Worm (Caenorhabditis elegans) whole organism, early embryonic: Measurements from ENCODE around the gene F10E9.12.

ENCODE experiments used
- B0310.2 ChIP-seq: sonication (generic microtip); optimal IDR thresholded peaks from 2 replicates; lab custom pipeline; 2016; ENCODE audit warnings: mild to moderate bottlenecking, missing genetic modification characterization, missing compliant biosample characterization
- F13C5.2 ChIP-seq: sonication (generic microtip); optimal IDR thresholded peaks from 2 replicates; lab custom pipeline; 2017; ENCODE audit warnings: mild to moderate bottlenecking, missing genetic modification characterization, inconsistent platforms, missing compliant biosample characterization
- aly-1 ChIP-seq: sonication (generic microtip); optimal IDR thresholded peaks from 2 replicates; lab custom pipeline; 2016; ENCODE audit warnings: missing genetic modification characterization, missing compliant biosample characterization
- ama-1 ChIP-seq: fragments of 150-350 bp; optimal IDR thresholded peaks from 2 replicates; lab custom pipeline; 2014
- ceh-13 ChIP-seq: fragments of 200-800 bp; sonication (Bioruptor generic); optimal IDR thresholded peaks from 2 replicates; lab custom pipeline; 2018; ENCODE audit warnings: mild to moderate bottlenecking, missing genetic modification characterization, missing compliant biosample characterization
- ceh-36 ChIP-seq: sonication (generic microtip); optimal IDR thresholded peaks from 2 replicates; lab custom pipeline; 2016; ENCODE audit warnings: missing genetic modification characterization, inconsistent platforms, missing compliant biosample characterization
- ets-7 ChIP-seq: sonication (generic microtip); optimal IDR thresholded peaks from 2 replicates; lab custom pipeline; 2016; ENCODE audit warnings: missing genotype, missing genetic modification characterization, missing compliant biosample characterization
- flt-1 ChIP-seq: fragments of 200-800 bp; sonication (Bioruptor generic); IDR thresholded peaks from 2 replicates; pipeline ENCODE4 v1.3.6; 2022; ENCODE audit warnings: missing genetic modification characterization, missing compliant biosample characterization
- hmbx-1 ChIP-seq: sonication (generic microtip); optimal IDR thresholded peaks from 2 replicates; lab custom pipeline; 2016; ENCODE audit warnings: mild to moderate bottlenecking, missing genetic modification characterization, missing compliant biosample characterization
- hmg-4 ChIP-seq: fragments of 200-800 bp; sonication (Bioruptor generic); optimal IDR thresholded peaks from 2 replicates; lab custom pipeline; 2018; ENCODE audit warnings: mild to moderate bottlenecking, missing genetic modification characterization, missing compliant biosample characterization
- hnd-1 ChIP-seq: sonication (generic microtip); optimal IDR thresholded peaks from 2 replicates; lab custom pipeline; 2016; ENCODE audit warnings: missing genetic modification characterization, missing compliant biosample characterization
- pes-1 ChIP-seq: fragments of 200-800 bp; sonication (Bioruptor generic); IDR thresholded peaks from 2 replicates; pipeline ENCODE4 v1.3.6; 2022; ENCODE audit warnings: missing genetic modification reagents, missing genetic modification characterization, missing compliant biosample characterization
- scrt-1 ChIP-seq: fragments of 200-800 bp; sonication (Bioruptor generic); IDR thresholded peaks from 2 replicates; pipeline ENCODE4 v1.3.6; 2022; ENCODE audit warnings: missing genetic modification characterization, missing compliant biosample characterization
- sea-1 ChIP-seq: fragments of 200-800 bp; sonication (Bioruptor generic); conservative IDR thresholded peaks from 2 replicates; pipeline ENCODE4 v1.3.6; 2022; ENCODE audit warnings: missing genetic modification characterization, missing compliant biosample characterization
- tbx-11 ChIP-seq: fragments of 200-800 bp; sonication (Bioruptor generic); IDR thresholded peaks from 2 replicates; pipeline ENCODE4 v1.3.6; 2022; ENCODE audit warnings: missing genetic modification characterization, missing compliant biosample characterization
- tbx-37 ChIP-seq: fragments of 200-800 bp; sonication (Bioruptor generic); conservative IDR thresholded peaks from 2 replicates; pipeline ENCODE4 v1.3.6; 2022; ENCODE audit warnings: missing genetic modification reagents, missing genetic modification characterization, missing compliant biosample characterization
- tra-4 ChIP-seq: sonication (generic microtip); optimal IDR thresholded peaks from 2 replicates; lab custom pipeline; 2017; ENCODE audit warnings: missing genetic modification characterization, missing compliant biosample characterization

The F10E9.12 gene

DNA sequence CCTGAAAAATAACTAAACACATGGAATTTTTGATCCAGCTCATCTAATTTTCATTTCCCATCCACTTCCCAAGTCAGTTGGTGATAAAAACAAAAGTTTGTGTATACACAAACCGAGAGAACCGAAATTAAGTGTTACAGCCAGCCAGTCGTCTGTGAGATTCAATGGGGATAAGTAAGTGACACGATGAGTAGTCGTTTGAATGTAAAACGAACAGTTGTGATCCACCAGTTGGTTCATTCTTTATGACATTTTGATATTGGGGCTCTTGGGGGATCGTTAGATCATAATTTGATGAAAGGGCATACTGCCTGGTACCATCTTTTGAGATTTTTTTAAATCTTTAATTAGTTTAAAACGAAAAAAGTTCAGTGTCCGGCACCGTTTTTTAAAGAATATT is 37.5 kb upstream of the F10E9.12 start:
- TF ChIP-seq tra-4 (no peak), tbx-37 (no peak), hmbx-1 (no peak), ama-1 (no peak), pes-1 (GFP tag; lab: Robert Waterston, UW) (no peak), sea-1 (GFP tag; lab: Robert Waterston, UW) (no peak), aly-1 (tag; lab: Kevin White, UChicago) (no peak), ceh-36 (tag; lab: Kevin White, UChicago) (no peak)

DNA sequence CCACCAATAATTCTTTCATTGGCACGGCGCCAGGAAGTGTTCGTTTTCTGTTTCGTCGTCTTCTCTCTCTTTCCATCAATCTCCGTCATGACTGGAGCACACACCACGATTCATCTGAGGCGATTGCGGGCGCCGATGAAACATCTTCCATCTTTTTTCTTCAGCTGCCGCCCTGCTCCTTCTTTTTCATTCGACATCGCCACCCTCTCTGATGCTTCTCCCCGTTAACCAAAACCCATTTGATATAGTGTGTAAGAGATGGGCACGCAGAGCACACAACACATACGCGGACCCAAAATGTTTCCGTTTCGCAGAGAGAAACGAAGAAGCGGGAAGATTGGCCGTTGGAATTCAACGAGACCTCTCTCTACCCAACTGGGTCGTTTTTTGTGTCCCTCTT is 36.8 kb upstream of the F10E9.12 start:
- TF ChIP-seq flt-1 (GFP tag; lab: Robert Waterston, UW) (no peak), hnd-1 (tag; lab: Kevin White, UChicago) (no peak), hmg-4 (GFP tag; lab: Kevin White, UChicago) (peak; percentile 38)

DNA sequence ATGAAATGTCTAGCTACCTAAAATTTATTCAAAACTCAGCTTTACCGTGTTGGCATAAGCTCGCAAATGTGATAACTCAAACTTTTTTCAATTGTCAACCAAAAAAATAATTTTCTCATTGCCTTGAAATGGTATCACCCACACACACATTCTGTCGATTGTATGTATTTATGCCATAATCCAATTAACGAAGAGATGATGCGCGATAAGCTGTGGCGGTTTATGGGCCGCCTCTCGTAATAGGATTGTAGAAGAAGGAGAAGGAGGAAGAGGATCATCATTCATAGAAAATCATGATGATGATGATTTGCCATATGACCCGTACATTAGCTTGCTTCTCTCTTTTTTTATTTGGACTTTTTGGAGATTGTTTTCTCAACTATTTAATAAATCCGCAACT is 35.2 kb upstream of the F10E9.12 start:
- TF ChIP-seq ceh-36 (tag; lab: Kevin White, UChicago) (no peak), tra-4 (no peak), scrt-1 (no peak), hmg-4 (GFP tag; lab: Kevin White, UChicago) (no peak), hmbx-1 (no peak), tbx-11 (GFP tag; lab: Robert Waterston, UW) (no peak), ceh-13 (GFP tag; lab: Kevin White, UChicago) (no peak), pes-1 (GFP tag; lab: Robert Waterston, UW) (no peak), tbx-37 (no peak)

DNA sequence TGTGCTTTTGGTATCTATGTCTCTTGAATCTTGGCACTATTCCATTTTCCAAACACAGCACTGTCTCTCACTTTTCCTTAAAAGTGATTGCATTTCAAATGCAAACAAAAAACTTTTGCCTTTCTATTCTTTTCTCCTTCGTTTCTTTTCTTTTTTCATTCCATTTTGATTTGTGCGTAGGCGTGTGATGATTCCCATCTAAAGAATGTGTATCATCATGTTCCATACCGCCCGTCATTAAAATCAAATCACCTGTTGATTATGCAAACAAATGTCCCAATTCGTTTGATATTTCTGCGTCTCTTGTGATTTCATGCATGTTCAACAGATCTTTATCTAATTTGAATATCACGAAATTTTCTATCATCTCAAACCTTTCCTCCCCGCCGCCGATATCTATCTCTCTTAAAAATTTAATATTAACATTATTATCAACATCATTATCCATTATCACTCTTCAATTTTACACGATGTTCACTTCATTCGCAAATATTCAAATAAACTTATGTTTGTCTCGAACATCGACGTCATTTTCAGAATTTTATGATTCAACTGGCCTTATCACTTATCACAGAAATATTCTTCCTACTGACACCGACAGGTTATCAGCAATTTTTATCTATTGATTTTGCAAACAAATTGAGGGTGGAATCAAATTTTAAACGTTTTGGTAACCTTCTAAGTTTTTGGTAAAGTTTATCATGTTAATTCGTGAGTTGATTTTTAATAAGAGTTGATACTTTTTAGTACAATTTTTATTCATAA is 32.9 kb upstream of the F10E9.12 start:
- TF ChIP-seq F13C5.2: no peak

DNA sequence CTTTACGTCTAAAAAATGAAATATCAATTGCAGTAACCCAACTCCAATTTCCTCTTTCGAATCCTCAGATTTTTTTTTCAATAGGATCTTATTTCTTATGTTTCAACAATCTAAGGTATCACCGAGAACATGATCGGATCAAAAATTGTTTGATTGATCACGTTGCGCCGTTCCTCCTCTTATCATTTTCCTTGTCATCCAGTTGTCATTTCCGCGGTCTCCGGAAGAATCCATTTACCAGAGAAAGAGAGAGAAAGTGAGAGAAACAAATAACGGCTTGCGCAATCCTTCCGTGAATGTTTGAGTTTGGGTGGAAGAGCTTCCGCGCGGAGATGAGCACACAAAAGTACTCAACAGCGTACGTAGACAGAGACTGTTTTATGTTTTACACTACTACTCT is 31.1 kb upstream of the F10E9.12 start:
- TF ChIP-seq ceh-36 (tag; lab: Kevin White, UChicago): no peak
- no peak for TF ChIP-seq sea-1 (GFP tag; lab: Robert Waterston, UW)
- no peak for TF ChIP-seq hnd-1 (tag; lab: Kevin White, UChicago)
- TF ChIP-seq ama-1: no peak
- no peak for TF ChIP-seq tbx-37
- no peak for TF ChIP-seq ceh-13 (GFP tag; lab: Kevin White, UChicago)
- no peak for TF ChIP-seq flt-1 (GFP tag; lab: Robert Waterston, UW)
- TF ChIP-seq F13C5.2: no peak
- TF ChIP-seq hmg-4 (GFP tag; lab: Kevin White, UChicago): no peak
- no peak for TF ChIP-seq ets-7 (tag; lab: Kevin White, UChicago)
- TF ChIP-seq hmbx-1: no peak
- TF ChIP-seq scrt-1: no peak
- no peak for TF ChIP-seq pes-1 (GFP tag; lab: Robert Waterston, UW)
- TF ChIP-seq tbx-11 (GFP tag; lab: Robert Waterston, UW): no peak
- TF ChIP-seq tra-4: no peak

DNA sequence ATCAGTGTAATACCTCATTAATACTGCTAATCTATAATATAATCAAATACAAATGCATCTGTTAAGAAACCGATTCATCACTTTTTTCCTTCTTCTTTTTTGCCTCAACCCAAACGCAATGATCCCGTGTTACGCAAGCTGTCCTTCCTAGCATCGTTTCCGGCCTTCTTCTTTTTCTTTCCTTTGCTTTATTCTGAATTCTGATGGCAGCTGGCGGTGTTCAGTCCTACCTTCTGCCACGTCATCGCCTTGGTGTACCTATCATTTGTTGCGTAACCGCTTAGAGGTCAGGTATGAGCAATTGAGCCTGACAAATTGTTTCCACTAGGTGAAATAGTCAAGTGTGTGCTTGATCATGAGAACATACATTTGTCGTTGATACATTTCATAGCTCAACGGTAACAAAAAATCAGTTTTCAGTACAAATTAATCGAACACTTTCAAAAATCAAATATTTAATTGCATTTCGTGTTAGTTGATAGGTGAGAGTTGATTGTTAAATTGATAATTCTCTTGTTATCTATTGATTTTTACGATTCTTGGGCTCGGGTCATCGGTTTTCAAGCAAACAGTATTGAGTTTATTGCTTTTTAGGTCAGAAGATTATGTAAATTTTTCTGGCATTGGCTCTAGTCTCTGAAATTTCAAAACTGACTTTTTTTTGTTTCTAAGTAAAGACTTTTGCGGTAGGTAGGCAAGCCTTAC is 26.0 kb upstream of the F10E9.12 start:
- TF ChIP-seq ets-7 (tag; lab: Kevin White, UChicago) (peak; percentile 95), ama-1 (no peak), pes-1 (GFP tag; lab: Robert Waterston, UW) (peak; percentile 38; the same call in 1 of the 2 replicates), hmg-4 (GFP tag; lab: Kevin White, UChicago) (peak; percentile 30), aly-1 (tag; lab: Kevin White, UChicago) (no peak), ceh-13 (GFP tag; lab: Kevin White, UChicago) (no peak)

DNA sequence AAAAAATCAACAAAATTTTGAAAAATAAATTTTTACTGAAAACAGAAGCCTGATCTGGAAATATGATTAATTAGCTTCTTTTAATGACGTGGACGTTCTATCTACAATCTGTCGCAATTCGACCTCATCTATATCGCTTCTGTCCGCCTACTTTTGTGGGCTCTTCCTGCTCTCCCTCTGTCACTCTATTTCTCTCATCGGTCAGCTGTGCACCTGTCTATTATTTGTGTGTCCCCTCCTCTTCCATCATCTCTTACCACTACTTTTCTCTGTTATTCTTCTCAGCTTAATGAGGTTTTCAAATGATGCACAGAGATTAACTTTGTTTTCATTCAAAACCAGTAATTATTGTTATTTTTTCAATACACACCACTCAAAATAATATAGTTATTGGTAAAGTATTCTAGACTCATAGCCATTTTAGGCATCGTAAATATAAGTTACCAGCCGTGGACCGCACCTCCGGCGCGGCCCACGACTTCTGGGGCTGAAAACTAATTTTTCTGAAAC is 25.2 kb upstream of the F10E9.12 start:
- TF ChIP-seq hmbx-1 (no peak), flt-1 (GFP tag; lab: Robert Waterston, UW) (no peak), tra-4 (no peak), ama-1 (no peak)

DNA sequence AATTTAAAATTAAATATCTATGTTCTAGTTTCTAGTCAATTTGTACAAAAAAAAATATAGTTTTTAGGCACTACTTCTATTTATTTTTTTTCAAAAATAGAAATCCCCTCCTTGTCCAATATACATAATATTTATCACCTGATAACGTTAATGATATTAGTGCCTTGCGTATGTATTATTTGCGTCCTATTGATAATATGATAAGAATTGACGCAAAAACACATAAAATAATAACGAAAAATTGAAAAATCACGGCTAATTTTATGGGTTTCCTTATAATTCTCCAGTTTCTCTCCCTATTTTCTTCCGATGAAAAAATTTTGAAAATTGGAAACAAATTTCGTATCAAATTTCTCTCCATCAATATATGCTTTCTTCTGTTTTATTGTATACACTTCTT is 24.6 kb upstream of the F10E9.12 start:
- TF ChIP-seq hmbx-1: no peak
- no peak for TF ChIP-seq scrt-1
- no peak for TF ChIP-seq F13C5.2
- TF ChIP-seq hnd-1 (tag; lab: Kevin White, UChicago): no peak
- TF ChIP-seq aly-1 (tag; lab: Kevin White, UChicago): no peak
- no peak for TF ChIP-seq pes-1 (GFP tag; lab: Robert Waterston, UW)
- TF ChIP-seq B0310.2 (tag; lab: Kevin White, UChicago): no peak
- no peak for TF ChIP-seq ceh-13 (GFP tag; lab: Kevin White, UChicago)
- no peak for TF ChIP-seq ets-7 (tag; lab: Kevin White, UChicago)
- no peak for TF ChIP-seq sea-1 (GFP tag; lab: Robert Waterston, UW)
- no peak for TF ChIP-seq tbx-37
- TF ChIP-seq ama-1: no peak
- TF ChIP-seq tra-4: no peak
- TF ChIP-seq hmg-4 (GFP tag; lab: Kevin White, UChicago): no peak
- TF ChIP-seq flt-1 (GFP tag; lab: Robert Waterston, UW): no peak
- no peak for TF ChIP-seq ceh-36 (tag; lab: Kevin White, UChicago)
